Worm (Caenorhabditis elegans) whole organism, late embryonic: Measurements from ENCODE around the gene C05B5.2.

Source experiments
- C08G9.2 ChIP-seq: sonication (generic microtip); optimal IDR thresholded peaks from 2 replicates; lab custom pipeline; 2016; ENCODE audit warnings: mild to moderate bottlenecking, missing genetic modification characterization, moderate library complexity, missing compliant biosample characterization
- C38D4.7 ChIP-seq: fragments of 200-800 bp; sonication (Bioruptor generic); optimal IDR thresholded peaks from 2 replicates; lab custom pipeline; 2018; ENCODE audit warnings: mild to moderate bottlenecking, missing genetic modification characterization, moderate library complexity, missing compliant biosample characterization
- K02D7.2 ChIP-seq: sonication (generic microtip); optimal IDR thresholded peaks from 2 replicates; lab custom pipeline; 2017; ENCODE audit warnings: mild to moderate bottlenecking, missing genetic modification characterization, missing compliant biosample characterization
- K09A11.1 ChIP-seq: sonication (generic microtip); optimal IDR thresholded peaks from 2 replicates; lab custom pipeline; 2017; ENCODE audit warnings: antibody characterized with exemption, mild to moderate bottlenecking, missing genetic modification characterization, missing compliant biosample characterization; ENCODE audit not compliant: insufficient read depth
- ahr-1 ChIP-seq: sonication (generic microtip); optimal IDR thresholded peaks from 2 replicates; lab custom pipeline; 2016; ENCODE audit warnings: missing genetic modification characterization, missing compliant biosample characterization
- ama-1 ChIP-seq: fragments of 150-350 bp; optimal IDR thresholded peaks from 2 replicates; lab custom pipeline; 2014
- ceh-18 ChIP-seq: sonication (generic microtip); optimal IDR thresholded peaks from 2 replicates; lab custom pipeline; 2016; ENCODE audit warnings: missing genetic modification characterization, missing compliant biosample characterization
- ceh-31 ChIP-seq: sonication (generic microtip); optimal IDR thresholded peaks from 2 replicates; lab custom pipeline; 2016; ENCODE audit warnings: missing genetic modification characterization, missing compliant biosample characterization
- ceh-34 ChIP-seq: sonication (generic microtip); optimal IDR thresholded peaks from 2 replicates; lab custom pipeline; 2016; ENCODE audit warnings: mild to moderate bottlenecking, missing genetic modification characterization, missing compliant biosample characterization
- ceh-48 ChIP-seq: sonication (generic microtip); optimal IDR thresholded peaks from 2 replicates; lab custom pipeline; 2016; ENCODE audit warnings: missing genetic modification characterization, inconsistent platforms, missing compliant biosample characterization
- ceh-9 ChIP-seq: sonication (generic microtip); optimal IDR thresholded peaks from 2 replicates; lab custom pipeline; 2016; ENCODE audit warnings: mild to moderate bottlenecking, missing genetic modification characterization, inconsistent platforms, missing compliant biosample characterization
- dve-1 ChIP-seq: sonication (generic microtip); optimal IDR thresholded peaks from 2 replicates; lab custom pipeline; 2017; ENCODE audit warnings: antibody characterized with exemption, mild to moderate bottlenecking, missing genetic modification characterization, missing compliant biosample characterization
- ets-4 ChIP-seq: sonication (generic microtip); optimal IDR thresholded peaks from 2 replicates; lab custom pipeline; 2016; ENCODE audit warnings: missing genetic modification characterization, missing compliant biosample characterization
- fkh-6 ChIP-seq: sonication (generic microtip); optimal IDR thresholded peaks from 2 replicates; lab custom pipeline; 2016; ENCODE audit warnings: missing genetic modification characterization, missing compliant biosample characterization
- hlh-13 ChIP-seq: fragments of 200-800 bp; sonication (Bioruptor generic); optimal IDR thresholded peaks from 2 replicates; lab custom pipeline; 2018; ENCODE audit warnings: mild to moderate bottlenecking, missing genetic modification characterization, missing compliant biosample characterization
- hlh-15 ChIP-seq: sonication (generic microtip); optimal IDR thresholded peaks from 2 replicates; lab custom pipeline; 2016; ENCODE audit warnings: missing genetic modification characterization, missing compliant biosample characterization
- hlh-30 ChIP-seq: sonication (generic microtip); optimal IDR thresholded peaks from 2 replicates; lab custom pipeline; 2017; ENCODE audit warnings: antibody characterized with exemption, missing genetic modification characterization, missing compliant biosample characterization; ENCODE audit not compliant: insufficient read depth
- hlh-8 ChIP-seq: sonication (generic microtip); optimal IDR thresholded peaks from 2 replicates; lab custom pipeline; 2016; ENCODE audit warnings: missing genotype, missing genetic modification characterization, missing compliant biosample characterization
- lim-6 ChIP-seq: sonication (generic microtip); optimal IDR thresholded peaks from 2 replicates; lab custom pipeline; 2016; ENCODE audit warnings: missing genetic modification characterization, missing compliant biosample characterization
- lin-11 ChIP-seq: fragments of 200-800 bp; sonication (Bioruptor generic); optimal IDR thresholded peaks from 2 replicates; lab custom pipeline; 2018; ENCODE audit warnings: mild to moderate bottlenecking, missing genetic modification characterization, missing compliant biosample characterization
- madf-2 ChIP-seq: sonication (generic microtip); optimal IDR thresholded peaks from 2 replicates; lab custom pipeline; 2017; ENCODE audit warnings: missing genetic modification characterization, missing compliant biosample characterization
- mec-3 ChIP-seq: sonication (generic microtip); optimal IDR thresholded peaks from 2 replicates; lab custom pipeline; 2016; ENCODE audit warnings: borderline replicate concordance, missing genetic modification characterization, missing compliant biosample characterization
- nfya-1 ChIP-seq: sonication (generic microtip); optimal IDR thresholded peaks from 2 replicates; lab custom pipeline; 2017; ENCODE audit warnings: missing genetic modification characterization, mild to moderate bottlenecking, missing compliant biosample characterization, antibody characterized with exemption, moderate library complexity
- nhr-232 ChIP-seq: sonication (generic microtip); optimal IDR thresholded peaks from 2 replicates; lab custom pipeline; 2016; ENCODE audit warnings: missing genetic modification characterization, missing compliant biosample characterization
- npax-4 ChIP-seq: sonication (generic microtip); optimal IDR thresholded peaks from 2 replicates; lab custom pipeline; 2016; ENCODE audit warnings: missing genetic modification characterization, missing compliant biosample characterization
- pag-3 ChIP-seq: sonication (generic microtip); optimal IDR thresholded peaks from 2 replicates; lab custom pipeline; 2016; ENCODE audit warnings: missing compliant biosample characterization, missing genetic modification characterization, borderline replicate concordance
- pax-1 ChIP-seq: fragments of 150-350 bp; optimal IDR thresholded peaks from 2 replicates; lab custom pipeline; 2014; ENCODE audit warnings: missing biosample characterization, missing genetic modification characterization
- ref-2 ChIP-seq: sonication (generic microtip); optimal IDR thresholded peaks from 2 replicates; lab custom pipeline; 2016; ENCODE audit warnings: missing genetic modification characterization, missing compliant biosample characterization
- rnt-1 ChIP-seq: sonication (generic microtip); optimal IDR thresholded peaks from 2 replicates; lab custom pipeline; 2016; ENCODE audit warnings: missing genetic modification characterization, missing compliant biosample characterization
- sox-2 ChIP-seq: fragments of 200-800 bp; sonication (Bioruptor generic); IDR thresholded peaks from 2 replicates; pipeline ENCODE4 v1.3.6; 2022; ENCODE audit warnings: missing genetic modification reagents, missing genetic modification characterization, missing compliant biosample characterization
- sox-4 ChIP-seq: sonication (generic microtip); optimal IDR thresholded peaks from 2 replicates; lab custom pipeline; 2017; ENCODE audit warnings: mild to moderate bottlenecking, missing genetic modification characterization, inconsistent platforms, missing compliant biosample characterization
- tbx-2 ChIP-seq: sonication (generic microtip); optimal IDR thresholded peaks from 2 replicates; lab custom pipeline; 2016; ENCODE audit warnings: missing genetic modification characterization, missing compliant biosample characterization
- unc-3 ChIP-seq, 2 experiments: fragments of 200-800 bp in 1 of 2; sonication (Bioruptor generic) in 1 of 2; sonication (generic microtip) in 1 of 2; conservative IDR thresholded peaks in 1 of 2; optimal IDR thresholded peaks in 1 of 2; 2 replicates each; pipeline versions ENCODE4 v1.3.6 to Lab custom; 2016 to 2022; ENCODE audit warnings: missing compliant biosample characterization in 2 of 2, missing genetic modification characterization in 2 of 2, missing genetic modification reagents in 1 of 2
- unc-42 ChIP-seq: sonication (generic microtip); optimal IDR thresholded peaks from 2 replicates; lab custom pipeline; 2016; ENCODE audit warnings: missing genotype, missing genetic modification characterization, missing compliant biosample characterization
- unc-55 ChIP-seq: sonication (generic microtip); optimal IDR thresholded peaks from 2 replicates; lab custom pipeline; 2017; ENCODE audit warnings: missing biosample characterization, missing genetic modification reagents, missing genetic modification characterization
- unc-86 ChIP-seq: sonication (generic microtip); optimal IDR thresholded peaks from 2 replicates; lab custom pipeline; 2016; ENCODE audit warnings: missing genetic modification characterization, missing compliant biosample characterization
- zip-5 ChIP-seq: sonication (generic microtip); optimal IDR thresholded peaks from 2 replicates; lab custom pipeline; 2016; ENCODE audit warnings: missing genetic modification characterization, missing compliant biosample characterization
- ztf-16 ChIP-seq: sonication (generic microtip); optimal IDR thresholded peaks from 2 replicates; lab custom pipeline; 2017; ENCODE audit warnings: missing genetic modification characterization, missing compliant biosample characterization

The C05B5.2 gene

ce11 chrIII:9972192-9972811, 28.0 kb downstream of the C05B5.2 start:
- TF ChIP-seq unc-42 (tag; lab: Kevin White, UChicago) (peak; percentile 36), ceh-31 (tag; lab: Kevin White, UChicago) (no peak)

- TF ChIP-seq ceh-34 (tag; lab: Kevin White, UChicago): peak; percentile 40
- no peak for TF ChIP-seq nfya-1 (tag; lab: Kevin White, UChicago)
These were observed 31.0 kb downstream of the C05B5.2 start for ce11 chrIII:9969371-9969770.

ce11 chrIII:9965444-9965843, 34.9 kb downstream of the C05B5.2 start:
- TF ChIP-seq unc-86 (tag; lab: Kevin White, UChicago) (no peak), C38D4.7 (GFP tag; lab: Kevin White, UChicago) (no peak), C08G9.2 (tag; lab: Kevin White, UChicago) (no peak), fkh-6 (no peak), unc-55 (GFP tag; lab: Kevin White, UChicago) (peak; percentile 54), ama-1 (lab: Kevin White, UChicago) (no peak)
- TF ChIP-seq, all 69 proteins: peak for 1

- TF ChIP-seq ceh-48 (tag; lab: Kevin White, UChicago) (no peak), unc-55 (GFP tag; lab: Kevin White, UChicago) (no peak), pag-3 (tag; lab: Kevin White, UChicago) (no peak), rnt-1 (tag; lab: Kevin White, UChicago) (no peak), zip-5 (tag; lab: Kevin White, UChicago) (no peak), ztf-16 (tag; lab: Kevin White, UChicago) (no peak), hlh-30 (no peak), lin-11 (tag; lab: Kevin White, UChicago) (no peak), unc-3 (GFP tag; conservative IDR thresholded peaks at IDR 0.05; lab: Robert Waterston, UW) (no peak), unc-3 (tag; optimal IDR thresholded peaks at IDR 0.05; lab: Kevin White, UChicago) (no peak)
These were observed 35.9 kb downstream of the C05B5.2 start for ce11 chrIII:9964416-9964815.

ce11 chrIII:9963447-9963846, 36.9 kb downstream of the C05B5.2 start:
- TF ChIP-seq sox-4 (tag; lab: Kevin White, UChicago) (no peak), K09A11.1 (tag; lab: Kevin White, UChicago) (no peak), ceh-9 (tag; lab: Kevin White, UChicago) (no peak), hlh-30 (no peak), tbx-2 (tag; lab: Kevin White, UChicago) (no peak), npax-4 (tag; lab: Kevin White, UChicago) (no peak), nfya-1 (tag; lab: Kevin White, UChicago) (no peak), hlh-15 (tag; lab: Kevin White, UChicago) (no peak), ceh-18 (tag; lab: Kevin White, UChicago) (no peak), ref-2 (no peak), unc-3 (GFP tag; conservative IDR thresholded peaks at IDR 0.05; lab: Robert Waterston, UW) (no peak), unc-3 (tag; optimal IDR thresholded peaks at IDR 0.05; lab: Kevin White, UChicago) (no peak), mec-3 (tag; lab: Kevin White, UChicago) (no peak), unc-55 (GFP tag; lab: Kevin White, UChicago) (no peak), ztf-16 (tag; lab: Kevin White, UChicago) (no peak), sox-2 (GFP tag; lab: Robert Waterston, UW) (no peak)

- no peak for TF ChIP-seq dve-1 (tag; lab: Kevin White, UChicago)
- TF ChIP-seq ref-2: no peak
- no peak for TF ChIP-seq lim-6 (tag; lab: Kevin White, UChicago)
- TF ChIP-seq zip-5 (tag; lab: Kevin White, UChicago): no peak
- TF ChIP-seq ets-4 (tag; lab: Kevin White, UChicago): no peak
- no peak for TF ChIP-seq nhr-232 (tag; lab: Kevin White, UChicago)
- TF ChIP-seq pax-1: no peak
- no peak for TF ChIP-seq madf-2 (tag; lab: Kevin White, UChicago)
- TF ChIP-seq hlh-8: no peak
- no peak for TF ChIP-seq ztf-16 (tag; lab: Kevin White, UChicago)
- TF ChIP-seq hlh-13 (GFP tag; lab: Kevin White, UChicago): no peak
- no peak for TF ChIP-seq K02D7.2
- no peak for TF ChIP-seq ahr-1 (tag; lab: Kevin White, UChicago)
- TF ChIP-seq, all 69 proteins: peak for 0
These were observed 43.5 kb downstream of the C05B5.2 start, which contains the start of gene alx-1 for ce11 chrIII:9956665-9957401. alx-1 (plus strand) TSS chrIII:9957351.
